Worm (Caenorhabditis elegans) whole organism, L4/young adult: ENCODE results near the gene dsl-4.

Experiments
- W03F9.2 ChIP-seq: fragments of 150-350 bp; optimal IDR thresholded peaks from 2 replicates; lab custom pipeline; 2014; ENCODE audit warnings: missing biosample characterization, missing genetic modification characterization
- him-1 ChIP-seq: sonication (generic microtip); optimal IDR thresholded peaks from 2 replicates; lab custom pipeline; 2016; ENCODE audit warnings: missing genotype, missing genetic modification reagents, missing genetic modification characterization, missing compliant biosample characterization

DNA sequence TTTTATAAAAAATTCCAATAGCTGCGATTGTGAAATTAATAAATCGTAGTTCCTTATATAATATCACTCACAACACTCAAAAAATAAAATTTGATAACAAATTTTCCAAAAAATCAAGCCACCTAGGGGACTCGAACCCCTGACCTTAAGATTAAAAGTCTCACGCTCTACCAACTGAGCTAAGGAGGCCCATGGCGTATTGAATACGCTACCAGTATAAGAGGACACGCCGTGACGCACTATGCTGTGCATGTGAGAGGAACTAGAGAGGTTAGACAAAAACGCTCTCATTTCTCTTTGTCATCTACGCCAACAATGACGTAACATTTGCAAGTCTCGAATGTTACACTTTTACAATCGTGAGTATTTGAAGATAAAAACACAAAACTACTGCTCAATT lies 26.4 kb upstream of the dsl-4 start:
- TF ChIP-seq him-1 (tag; lab: Kevin White, UChicago) (peak; percentile 97), W03F9.2 (peak; percentile 58)
